Worm (Caenorhabditis elegans) whole organism, L4 larva: Measurements from ENCODE around the gene C16C10.2.

ENCODE experiments used
- F10B5.3 ChIP-seq: sonication (generic microtip); optimal IDR thresholded peaks from 2 replicates; lab custom pipeline; 2016; ENCODE audit warnings: mild to moderate bottlenecking, missing genetic modification characterization, missing compliant biosample characterization
- T20F7.1 ChIP-seq: fragments of 200-800 bp; sonication (Bioruptor generic); optimal IDR thresholded peaks from 2 replicates; lab custom pipeline; 2018; ENCODE audit warnings: mild to moderate bottlenecking, missing genetic modification characterization, missing compliant biosample characterization
- Y5F2A.4 ChIP-seq: fragments of 200-800 bp; sonication (Bioruptor generic); optimal IDR thresholded peaks from 2 replicates; lab custom pipeline; 2018; ENCODE audit warnings: mild to moderate bottlenecking, missing genetic modification characterization, missing compliant biosample characterization
- Y75B8A.6 ChIP-seq: fragments of 200-800 bp; sonication (Bioruptor generic); IDR thresholded peaks from 2 replicates; pipeline ENCODE4 v1.3.6; 2022; ENCODE audit warnings: missing genetic modification reagents, missing genetic modification characterization, missing compliant biosample characterization
- ZK337.2 ChIP-seq: fragments of 200-800 bp; sonication (Bioruptor generic); IDR thresholded peaks from 2 replicates; pipeline ENCODE4 v1.3.6; 2022; ENCODE audit warnings: missing genetic modification reagents, missing genetic modification characterization, missing compliant biosample characterization
- aha-1 ChIP-seq: fragments of 150-350 bp; peaks from one replicate; lab custom pipeline; 2014; ENCODE audit warnings: missing biosample characterization, missing genetic modification characterization
- arid-1 ChIP-seq: fragments of 200-800 bp; sonication (Bioruptor generic); conservative IDR thresholded peaks from 2 replicates; pipeline ENCODE4 v1.3.6; 2022; ENCODE audit warnings: missing genetic modification reagents, missing genetic modification characterization, missing compliant biosample characterization
- ceh-32 ChIP-seq: sonication (generic microtip); optimal IDR thresholded peaks from 2 replicates; lab custom pipeline; 2016; ENCODE audit warnings: mild to moderate bottlenecking, missing genetic modification characterization, missing compliant biosample characterization; ENCODE audit not compliant: poor library complexity
- ceh-82 ChIP-seq: sonication (generic microtip); optimal IDR thresholded peaks from 2 replicates; lab custom pipeline; 2017; ENCODE audit warnings: missing biosample characterization, missing genetic modification characterization
- daf-16 ChIP-seq, 3 experiments: sonication (generic microtip); optimal IDR thresholded peaks; 2 replicates each; lab custom pipeline; 2016 to 2017; ENCODE audit warnings: missing genetic modification characterization in 3 of 3, missing genetic modification reagents in 3 of 3, mild to moderate bottlenecking in 2 of 3, missing compliant biosample characterization in 2 of 3, missing biosample characterization in 1 of 3, moderate library complexity in 1 of 3
- daf-19 ChIP-seq: fragments of 200-800 bp; sonication (Bioruptor generic); conservative IDR thresholded peaks from 2 replicates; pipeline ENCODE4 v1.3.6; 2022; ENCODE audit warnings: missing genetic modification characterization, missing compliant biosample characterization
- dmd-9 ChIP-seq: fragments of 200-800 bp; sonication (Bioruptor generic); IDR thresholded peaks from 2 replicates; pipeline ENCODE4 v1.3.6; 2022; ENCODE audit warnings: missing genetic modification reagents, missing genetic modification characterization, missing compliant biosample characterization
- duxl-1 ChIP-seq: sonication (generic microtip); optimal IDR thresholded peaks from 2 replicates; lab custom pipeline; 2016; ENCODE audit warnings: mild to moderate bottlenecking, missing genetic modification characterization, moderate library complexity, missing compliant biosample characterization; ENCODE audit not compliant: poor library complexity
- dve-1 ChIP-seq: sonication (generic microtip); optimal IDR thresholded peaks from 2 replicates; lab custom pipeline; 2017; ENCODE audit warnings: antibody characterized with exemption, mild to moderate bottlenecking, missing genetic modification characterization, missing compliant biosample characterization; ENCODE audit not compliant: insufficient read depth
- egl-43 ChIP-seq: fragments of 200-800 bp; sonication (Bioruptor generic); IDR thresholded peaks from 2 replicates; pipeline ENCODE4 v1.3.6; 2022; ENCODE audit warnings: missing genetic modification reagents, missing genetic modification characterization, missing compliant biosample characterization
- hlh-30 ChIP-seq: sonication (generic microtip); optimal IDR thresholded peaks from 2 replicates; lab custom pipeline; 2017; ENCODE audit warnings: antibody characterized with exemption, mild to moderate bottlenecking, missing genetic modification characterization, missing compliant biosample characterization; ENCODE audit not compliant: insufficient read depth
- lim-7 ChIP-seq: fragments of 200-800 bp; sonication (Bioruptor generic); IDR thresholded peaks from 2 replicates; pipeline ENCODE4 v1.3.6; 2022; ENCODE audit warnings: missing genetic modification characterization, missing compliant biosample characterization
- lin-13 ChIP-seq: fragments of 150-350 bp; optimal IDR thresholded peaks from 2 replicates; lab custom pipeline; 2014; ENCODE audit warnings: missing biosample characterization, missing genetic modification reagents, missing genetic modification characterization
- lin-15B ChIP-seq: fragments of 150-350 bp; sonication (generic microtip); optimal IDR thresholded peaks from 3 replicates; lab custom pipeline; 2014; ENCODE audit warnings: missing biosample characterization, missing genetic modification characterization
- lsy-2 ChIP-seq, 2 experiments: fragments of 150-350 bp in 1 of 2; sonication (generic microtip) in 1 of 2; optimal IDR thresholded peaks; 2 replicates each; lab custom pipeline; 2014 to 2017; ENCODE audit warnings: missing biosample characterization in 2 of 2, missing genetic modification characterization in 2 of 2
- madf-5 ChIP-seq, 2 experiments: fragments of 200-800 bp; sonication (Bioruptor generic); IDR thresholded peaks; 2 replicates each; pipeline ENCODE4 v1.3.6; 2022; ENCODE audit warnings: missing compliant biosample characterization in 2 of 2, missing genetic modification characterization in 2 of 2
- mdl-1 ChIP-seq, 2 experiments: fragments of 150-350 bp in 1 of 2; sonication (generic microtip) in 1 of 2; optimal IDR thresholded peaks; 2 replicates each; lab custom pipeline; 2014 to 2017; ENCODE audit warnings: missing biosample characterization in 2 of 2, missing genetic modification characterization in 2 of 2
- mxl-2 ChIP-seq: fragments of 200-800 bp; sonication (Bioruptor generic); conservative IDR thresholded peaks from 2 replicates; pipeline ENCODE4 v1.3.6; 2022; ENCODE audit warnings: missing genetic modification reagents, missing genetic modification characterization, missing compliant biosample characterization
- nhr-237 ChIP-seq: sonication (generic microtip); optimal IDR thresholded peaks from 2 replicates; lab custom pipeline; 2017; ENCODE audit warnings: missing biosample characterization, missing genetic modification characterization
- nhr-25 ChIP-seq: sonication (generic microtip); optimal IDR thresholded peaks from 2 replicates; lab custom pipeline; 2017; ENCODE audit warnings: missing genetic modification characterization, mild to moderate bottlenecking, missing compliant biosample characterization, antibody characterized with exemption, moderate library complexity, borderline replicate concordance; ENCODE audit not compliant: insufficient read depth
- nhr-28 ChIP-seq: fragments of 150-350 bp; optimal IDR thresholded peaks from 2 replicates; lab custom pipeline; 2014; ENCODE audit warnings: missing biosample characterization, missing genetic modification characterization
- nhr-48 ChIP-seq: sonication (generic microtip); optimal IDR thresholded peaks from 2 replicates; lab custom pipeline; 2016; ENCODE audit warnings: mild to moderate bottlenecking, missing genetic modification characterization, missing compliant biosample characterization
- nhr-6 ChIP-seq: fragments of 150-350 bp; optimal IDR thresholded peaks from 2 replicates; lab custom pipeline; 2014; ENCODE audit warnings: missing biosample characterization, missing genetic modification characterization
- nhr-77 ChIP-seq: fragments of 150-350 bp; optimal IDR thresholded peaks from 2 replicates; lab custom pipeline; 2014; ENCODE audit warnings: missing biosample characterization, missing genetic modification characterization
- pha-4 ChIP-seq, 2 experiments: fragments of 150-350 bp in 1 of 2; fragments of 200-800 bp in 1 of 2; sonication (Bioruptor generic) in 1 of 2; IDR thresholded peaks in 1 of 2; optimal IDR thresholded peaks in 1 of 2; 2 replicates each; pipeline versions ENCODE4 v1.3.6 to Lab custom; 2014 to 2022; ENCODE audit warnings: missing genetic modification characterization in 2 of 2, missing genetic modification reagents in 2 of 2, missing biosample characterization in 1 of 2, missing compliant biosample characterization in 1 of 2
- php-3 ChIP-seq: fragments of 200-800 bp; sonication (Bioruptor generic); IDR thresholded peaks from 2 replicates; pipeline ENCODE4 v1.3.6; 2022; ENCODE audit warnings: missing genetic modification reagents, missing genetic modification characterization, missing compliant biosample characterization
- pqm-1 ChIP-seq: sonication (generic microtip); optimal IDR thresholded peaks from 2 replicates; lab custom pipeline; 2017; ENCODE audit warnings: missing biosample characterization, missing genetic modification characterization
- saeg-2 ChIP-seq: fragments of 200-800 bp; sonication (Bioruptor generic); IDR thresholded peaks from 2 replicates; pipeline ENCODE4 v1.3.6; 2022; ENCODE audit warnings: missing genetic modification reagents, missing genetic modification characterization, missing compliant biosample characterization
- set-16 ChIP-seq: fragments of 200-800 bp; sonication (Bioruptor generic); IDR thresholded peaks from 2 replicates; pipeline ENCODE4 v1.3.6; 2022; ENCODE audit warnings: missing genetic modification reagents, missing genetic modification characterization, missing compliant biosample characterization
- snpc-4 ChIP-seq: fragments of 150-350 bp; optimal IDR thresholded peaks from 2 replicates; lab custom pipeline; 2014; ENCODE audit warnings: missing biosample characterization, missing genetic modification characterization
- spr-3 ChIP-seq: fragments of 200-800 bp; sonication (Bioruptor generic); optimal IDR thresholded peaks from 2 replicates; lab custom pipeline; 2018; ENCODE audit warnings: mild to moderate bottlenecking, missing genetic modification characterization, missing compliant biosample characterization
- unc-39 ChIP-seq: sonication (generic microtip); optimal IDR thresholded peaks from 2 replicates; lab custom pipeline; 2017; ENCODE audit warnings: missing biosample characterization, missing genetic modification characterization
- unc-62 ChIP-seq, 3 experiments: fragments of 150-350 bp in 1 of 3; sonication (generic microtip); optimal IDR thresholded peaks in 2 of 3; peaks in 1 of 3; 1 replicate in 1 of 3; 2 replicates in 2 of 3; lab custom pipeline; 2014 to 2017; ENCODE audit warnings: missing biosample characterization in 3 of 3, missing genetic modification characterization in 3 of 3, missing genetic modification reagents in 3 of 3, missing genotype in 1 of 3
- vab-7 ChIP-seq: fragments of 200-800 bp; sonication (Bioruptor generic); IDR thresholded peaks from 2 replicates; pipeline ENCODE4 v1.3.6; 2022; ENCODE audit warnings: missing genetic modification reagents, missing genetic modification characterization, missing compliant biosample characterization
- zag-1 ChIP-seq: fragments of 150-350 bp; optimal IDR thresholded peaks from 2 replicates; lab custom pipeline; 2014; ENCODE audit warnings: missing biosample characterization, missing genetic modification characterization
- zfp-3 ChIP-seq: fragments of 200-800 bp; sonication (Bioruptor generic); conservative IDR thresholded peaks from 2 replicates; pipeline ENCODE4 v1.3.6; 2022; ENCODE audit warnings: missing genetic modification reagents, missing genetic modification characterization, missing compliant biosample characterization
- zip-11 ChIP-seq: fragments of 200-800 bp; sonication (Bioruptor generic); IDR thresholded peaks from 2 replicates; pipeline ENCODE4 v1.3.6; 2022; ENCODE audit warnings: missing genetic modification characterization, missing compliant biosample characterization

Gene C16C10.2

DNA sequence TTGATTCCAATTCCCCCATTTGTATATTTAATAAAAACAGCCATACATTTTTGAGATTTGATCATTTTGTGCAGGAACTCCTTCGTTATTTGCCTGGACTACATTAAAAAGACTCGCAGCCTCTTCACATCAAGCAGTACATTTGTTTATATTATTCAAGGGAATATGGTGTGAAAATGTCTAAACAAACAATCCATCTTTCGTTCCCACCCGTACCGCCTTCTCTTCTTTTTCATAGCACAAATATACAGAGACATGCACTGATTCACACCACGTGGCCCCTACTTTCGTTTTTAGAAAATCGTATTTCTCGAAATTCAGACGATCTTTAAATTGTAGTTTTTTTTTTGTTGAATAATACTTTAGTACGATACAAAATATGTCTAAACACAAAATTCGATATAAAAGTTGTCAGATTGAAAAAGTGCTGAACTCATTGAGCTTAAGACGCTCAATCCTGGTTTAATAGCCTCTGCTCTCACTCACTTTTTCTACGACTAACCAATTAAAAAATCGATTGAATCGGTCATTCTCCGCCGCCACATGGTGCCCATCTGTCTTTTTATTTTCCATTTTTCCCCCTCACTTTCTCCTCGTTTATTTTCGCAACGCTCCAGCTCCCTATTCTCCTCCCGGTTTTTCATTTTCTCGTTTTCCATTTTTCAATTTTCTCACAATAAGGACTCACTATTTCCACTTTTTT is 17.0 kb upstream of the C16C10.2 start (continued):
- TF ChIP-seq lsy-2 (tag; optimal IDR thresholded peaks at IDR 0.05; lab: Kevin White, UChicago) (peak; percentile 10 to 81), daf-19 (peak; percentile 82), hlh-30 (tag; lab: Kevin White, UChicago) (peak; percentile 37), dve-1 (tag; lab: Kevin White, UChicago) (peak; percentile 88), Y75B8A.6 (GFP tag; lab: Robert Waterston, UW) (peak; percentile 56; the same call in 1 of the 2 replicates), madf-5 (GFP tag; IDR thresholded peaks at IDR 0.05; lab: Robert Waterston, UW) (no peak), arid-1 (GFP tag; lab: Robert Waterston, UW) (peak; percentile 84), vab-7 (GFP tag; lab: Robert Waterston, UW) (no peak), php-3 (peak; percentile 36), Y5F2A.4 (GFP tag; lab: Kevin White, UChicago) (peak; percentile 54), unc-39 (tag; lab: Kevin White, UChicago) (no peak), nhr-77 (tag; lab: Kevin White, UChicago) (no peak), lin-13 (peak; percentile 26), zip-11 (no peak), mxl-2 (GFP tag; lab: Robert Waterston, UW) (no peak), aha-1 (peak; percentile 99), zfp-3 (GFP tag; lab: Robert Waterston, UW) (peak; percentile 95), spr-3 (GFP tag; lab: Kevin White, UChicago) (peak; percentile 72), F10B5.3 (peak; percentile 68), unc-62 (GFP tag; optimal IDR thresholded peaks at IDR 0.05 in 1 of 2; lab: Kevin White, UChicago) (peak in 1 of 2 experiments; percentile 75), unc-62 (tag; optimal IDR thresholded peaks at IDR 0.05; lab: Kevin White, UChicago) (no peak)

DNA sequence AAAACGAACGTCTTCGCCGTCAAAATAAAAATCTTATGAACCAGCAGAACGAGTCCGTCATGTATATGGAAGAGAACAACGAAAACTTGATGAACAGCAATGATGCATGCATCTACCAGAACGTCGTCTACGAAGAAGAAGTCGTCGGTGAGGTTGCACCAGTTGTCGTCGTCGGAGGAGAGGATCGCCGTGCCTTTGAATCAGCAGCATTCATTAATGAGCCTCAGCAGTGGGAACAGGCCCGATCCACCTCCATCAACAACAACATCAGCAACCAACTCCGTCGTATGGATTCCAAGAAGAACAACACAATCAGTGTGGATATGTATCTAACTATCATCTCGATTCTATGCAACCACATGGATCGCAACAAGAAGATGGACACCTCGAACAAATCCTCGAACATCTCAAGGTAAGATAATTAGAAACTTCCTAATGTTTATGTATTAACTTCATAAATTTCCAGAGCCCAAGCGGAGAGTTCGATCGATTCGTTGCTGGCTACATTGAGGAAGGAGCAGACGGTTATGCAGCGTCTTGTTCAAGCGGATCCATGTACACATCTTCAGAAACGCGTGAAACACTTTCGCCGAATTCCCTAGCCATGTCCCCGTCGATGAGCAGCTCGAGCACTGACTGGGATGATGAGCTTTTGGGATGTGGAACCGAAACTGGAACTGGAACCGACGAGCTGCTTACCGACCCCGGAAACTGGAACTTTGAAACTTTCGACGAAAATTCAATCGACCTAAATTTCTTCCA is 16.1 kb upstream of the C16C10.2 start:
- TF ChIP-seq set-16 (GFP tag; lab: Robert Waterston, UW) (peak; percentile 25; the same call in 1 of the 2 replicates), egl-43 (peak; percentile 60), aha-1 (peak; percentile 97), ceh-82 (no peak), php-3 (no peak), ZK337.2 (GFP tag; lab: Robert Waterston, UW) (0 out of 2 replicates have a peak, but pooled peaks have one; percentile 35), spr-3 (GFP tag; lab: Kevin White, UChicago) (no peak), snpc-4 (tag; lab: Kevin White, UChicago) (no peak), daf-16 (GFP tag; optimal IDR thresholded peaks at IDR 0.05; lab: Kevin White, UChicago) (no peak), daf-16 (tag; optimal IDR thresholded peaks at IDR 0.05; lab: Kevin White, UChicago) (no peak), pha-4 (GFP tag; IDR thresholded peaks at IDR 0.05; lab: Robert Waterston, UW) (0 out of 2 replicates have a peak, but pooled peaks have one; percentile 14), pha-4 (tag; optimal IDR thresholded peaks at IDR 0.05; lab: Kevin White, UChicago) (no peak)
- TF ChIP-seq, all 104 proteins: peak for 5

DNA sequence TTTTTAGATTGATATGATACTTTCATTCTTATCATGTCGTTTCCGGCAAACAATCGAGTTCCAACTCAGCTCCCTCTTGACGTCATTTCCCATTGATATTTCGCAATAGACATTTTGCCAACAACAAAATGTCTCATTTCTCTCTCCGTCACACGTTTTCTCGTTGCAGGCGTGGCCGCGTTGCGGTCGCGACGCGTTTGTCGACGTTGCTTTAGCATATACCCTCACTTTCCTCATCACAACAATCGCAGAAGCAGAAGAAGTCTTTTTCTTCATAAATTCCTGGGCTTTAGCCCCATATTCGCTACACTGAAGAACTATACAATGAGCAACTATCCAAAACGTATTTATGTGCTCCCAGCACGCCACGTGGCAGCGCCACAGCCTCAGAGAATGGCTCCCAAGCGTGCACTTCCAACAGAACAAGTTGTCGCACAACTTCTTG is 15.2 kb upstream of the C16C10.2 start, which contains the start of gene xbp-1:
Gene xbp-1 (plus strand): TSS at position 151 of the 445 bp plus-strand sequence.
- peak; percentile 78 for TF ChIP-seq nhr-25 (tag; lab: Kevin White, UChicago)
- TF ChIP-seq zag-1 (tag; lab: Kevin White, UChicago) = no peak
- TF ChIP-seq php-3 = peak; percentile 85
- peak; percentile 82 for TF ChIP-seq nhr-48 (tag; lab: Kevin White, UChicago)
- peak; percentile 91 for TF ChIP-seq nhr-77 (tag; lab: Kevin White, UChicago)
- peak; percentile 63; the same call in 1 of the 2 replicates for TF ChIP-seq dmd-9
- TF ChIP-seq Y5F2A.4 (GFP tag; lab: Kevin White, UChicago) = no peak
- 0 out of 2 replicates have a peak, but pooled peaks have one; percentile 17 for TF ChIP-seq mxl-2 (GFP tag; lab: Robert Waterston, UW)
- TF ChIP-seq nhr-237 (tag; lab: Kevin White, UChicago) = no peak
- TF ChIP-seq mdl-1 (tag; optimal IDR thresholded peaks at IDR 0.05; lab: Kevin White, UChicago) = peak; percentile 74 to 93
- peak; percentile 88 for TF ChIP-seq T20F7.1 (GFP tag; lab: Kevin White, UChicago)
- TF ChIP-seq pqm-1 (tag; lab: Kevin White, UChicago) = peak; percentile 95
- peak; percentile 51; the same call in 1 of the 2 replicates for TF ChIP-seq Y75B8A.6 (GFP tag; lab: Robert Waterston, UW)
- peak; percentile 89 for TF ChIP-seq nhr-6
- TF ChIP-seq nhr-28 (tag; lab: Kevin White, UChicago) = peak; percentile 92
- peak; percentile 4 for TF ChIP-seq duxl-1 (tag; lab: Kevin White, UChicago)
- TF ChIP-seq lim-7 = no peak
- TF ChIP-seq ceh-32 (tag; lab: Kevin White, UChicago) = no peak
- TF ChIP-seq lin-15B (tag; lab: Kevin White, UChicago) = no peak
- TF ChIP-seq saeg-2 (GFP tag; lab: Robert Waterston, UW) = no peak; the same call in 1 of the 2 replicates
